Worm (Caenorhabditis elegans) whole organism, young adult: ENCODE data around the gene srj-21.

Experiments used
- F49E8.2 ChIP-seq: sonication (generic microtip); optimal IDR thresholded peaks from 3 replicates; lab custom pipeline; 2017; ENCODE audit warnings: missing genetic modification characterization, mild to moderate bottlenecking, missing compliant biosample characterization, antibody characterized with exemption, moderate library complexity; ENCODE audit not compliant: insufficient read depth
- ama-1 ChIP-seq, 3 experiments: fragments of 150-350 bp in 1 of 3; sonication (generic microtip) in 2 of 3; optimal IDR thresholded peaks; 2 replicates each; lab custom pipeline; 2014 to 2018; ENCODE audit warnings: missing biosample characterization in 2 of 3, missing genetic modification characterization in 2 of 3, missing genetic modification reagents in 2 of 3
- attf-3 ChIP-seq: fragments of 200-800 bp; sonication (Bioruptor generic); conservative IDR thresholded peaks from 2 replicates; pipeline ENCODE4 v1.3.6; 2022; ENCODE audit warnings: missing genetic modification reagents, missing genetic modification characterization, missing compliant biosample characterization
- ceh-40 ChIP-seq: fragments of 200-800 bp; sonication (Bioruptor generic); IDR thresholded peaks from 2 replicates; pipeline ENCODE4 v1.3.6; 2022; ENCODE audit warnings: missing genetic modification characterization, missing compliant biosample characterization
- efl-1 ChIP-seq: fragments of 150-350 bp; optimal IDR thresholded peaks from 2 replicates; lab custom pipeline; 2014; ENCODE audit warnings: missing biosample characterization, missing genetic modification reagents, missing genetic modification characterization
- nfya-1 ChIP-seq: sonication (generic microtip); optimal IDR thresholded peaks from 2 replicates; lab custom pipeline; 2017; ENCODE audit warnings: antibody characterized with exemption, missing compliant biosample characterization, missing genetic modification characterization, borderline replicate concordance; ENCODE audit not compliant: insufficient read depth
- snpc-3.4 ChIP-seq: sonication (generic microtip); optimal IDR thresholded peaks from 2 replicates; lab custom pipeline; 2017; ENCODE audit warnings: missing genetic modification characterization, mild to moderate bottlenecking, missing compliant biosample characterization, antibody characterized with exemption, moderate library complexity, missing genotype, missing genetic modification reagents

DNA sequence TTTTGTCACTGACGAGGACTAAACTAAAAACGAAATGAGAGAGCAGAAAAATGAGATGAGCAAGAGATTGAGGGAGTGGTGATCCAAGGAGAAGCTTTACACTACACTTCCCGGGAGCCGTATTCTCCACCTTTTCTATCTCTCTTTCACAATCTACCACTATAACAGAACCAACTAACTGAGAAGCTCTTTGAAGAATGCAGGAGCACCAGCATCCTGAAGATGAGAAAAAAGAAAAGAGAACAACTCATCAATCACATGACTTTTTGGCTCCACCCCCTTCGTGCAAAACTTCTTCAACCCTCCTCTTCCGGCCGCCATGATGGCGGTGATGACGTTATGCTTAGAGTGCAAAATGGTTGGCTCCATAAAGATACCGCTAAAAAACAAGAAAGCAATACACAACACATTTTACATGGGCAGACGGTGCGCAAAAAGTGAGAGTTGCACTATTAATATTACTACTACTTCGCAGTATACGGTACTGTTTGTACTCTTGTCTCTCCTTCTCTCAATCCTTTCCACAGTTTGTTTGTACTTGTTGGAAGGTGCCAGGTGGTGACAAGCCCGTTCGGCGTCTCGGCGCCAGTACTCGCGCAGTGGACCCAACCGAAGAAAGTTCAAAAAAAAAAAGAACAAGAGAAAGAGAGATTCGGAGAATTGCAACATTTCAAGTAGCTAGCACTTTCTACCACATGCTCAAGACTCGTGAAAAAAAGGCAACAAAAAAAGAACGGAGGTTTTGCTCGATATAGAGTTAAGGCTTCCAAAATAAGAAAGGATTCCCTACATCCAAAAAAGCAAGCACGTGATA lies 25.9 kb upstream of the srj-21 start:
- TF ChIP-seq attf-3 (GFP tag; lab: Robert Waterston, UW) (no peak), snpc-3.4 (tag; lab: Kevin White, UChicago) (no peak), ceh-40 (GFP tag; lab: Robert Waterston, UW) (no peak), F49E8.2 (tag; lab: Kevin White, UChicago) (no peak), nfya-1 (no peak), ama-1 (optimal IDR thresholded peaks at IDR 0.05; lab: Kevin White, UChicago) (peak; percentile 38), ama-1 (GFP tag; optimal IDR thresholded peaks at IDR 0.05; lab: Kevin White, UChicago) (no peak), efl-1 (GFP tag; lab: Kevin White, UChicago) (no peak)
